Worm (Caenorhabditis elegans) whole organism, young adult: ENCODE results near the gene Y37D8A.8.

ENCODE experiments used
- C06A6.2 ChIP-seq: fragments of 200-800 bp; sonication (Bioruptor generic); conservative IDR thresholded peaks from 2 replicates; pipeline ENCODE4 v1.3.6; 2022; ENCODE audit warnings: missing genetic modification characterization, missing compliant biosample characterization
- D2030.7 ChIP-seq: fragments of 200-800 bp; sonication (Bioruptor generic); IDR thresholded peaks from 2 replicates; pipeline ENCODE4 v1.3.6; 2022; ENCODE audit warnings: missing genetic modification reagents, missing genetic modification characterization, missing compliant biosample characterization
- F33H1.4 ChIP-seq: fragments of 200-800 bp; sonication (Bioruptor generic); IDR thresholded peaks from 2 replicates; pipeline ENCODE4 v1.3.6; 2022; ENCODE audit warnings: missing genetic modification reagents, missing genetic modification characterization, missing compliant biosample characterization
- F57A8.1 ChIP-seq: fragments of 200-800 bp; sonication (Bioruptor generic); optimal IDR thresholded peaks from 2 replicates; lab custom pipeline; 2018; ENCODE audit warnings: mild to moderate bottlenecking, missing genetic modification characterization, moderate library complexity, missing compliant biosample characterization
- F57C9.4 ChIP-seq: sonication (generic microtip); optimal IDR thresholded peaks from 2 replicates; lab custom pipeline; 2017; ENCODE audit warnings: mild to moderate bottlenecking, missing genetic modification characterization, missing compliant biosample characterization
- T07F8.4 ChIP-seq: sonication (generic microtip); optimal IDR thresholded peaks from 2 replicates; lab custom pipeline; 2016; ENCODE audit warnings: mild to moderate bottlenecking, missing genetic modification characterization, moderate library complexity, missing compliant biosample characterization
- ama-1 ChIP-seq, 3 experiments: fragments of 150-350 bp in 1 of 3; sonication (generic microtip) in 2 of 3; optimal IDR thresholded peaks; 2 replicates each; lab custom pipeline; 2014 to 2018; ENCODE audit warnings: missing biosample characterization in 2 of 3, missing genetic modification characterization in 2 of 3, missing genetic modification reagents in 2 of 3
- aptf-2 ChIP-seq: fragments of 200-800 bp; sonication (Bioruptor generic); conservative IDR thresholded peaks from 2 replicates; pipeline ENCODE4 v1.3.6; 2022; ENCODE audit warnings: missing genetic modification reagents, missing genetic modification characterization, missing compliant biosample characterization
- bed-1 ChIP-seq: fragments of 200-800 bp; sonication (Bioruptor generic); IDR thresholded peaks from 2 replicates; pipeline ENCODE4 v1.3.6; 2022; ENCODE audit warnings: missing genetic modification reagents, missing genetic modification characterization, missing compliant biosample characterization
- cebp-1 ChIP-seq, 2 experiments: fragments of 200-800 bp in 1 of 2; sonication (Bioruptor generic) in 1 of 2; sonication (generic microtip) in 1 of 2; IDR thresholded peaks in 1 of 2; optimal IDR thresholded peaks in 1 of 2; 2 replicates each; pipeline versions ENCODE4 v1.3.6 to Lab custom; 2017 to 2022; ENCODE audit warnings: missing compliant biosample characterization in 2 of 2, missing genetic modification characterization in 2 of 2, mild to moderate bottlenecking in 1 of 2, missing genetic modification reagents in 1 of 2, moderate library complexity in 1 of 2
- ceh-91 ChIP-seq: fragments of 200-800 bp; sonication (Bioruptor generic); IDR thresholded peaks from 2 replicates; pipeline ENCODE4 v1.3.6; 2022; ENCODE audit warnings: missing genetic modification reagents, missing genetic modification characterization, missing compliant biosample characterization
- chd-7 ChIP-seq: sonication (generic microtip); optimal IDR thresholded peaks from 2 replicates; lab custom pipeline; 2016; ENCODE audit warnings: mild to moderate bottlenecking, missing genetic modification characterization, moderate library complexity, missing compliant biosample characterization
- dpl-1 ChIP-seq: fragments of 150-350 bp; optimal IDR thresholded peaks from 2 replicates; lab custom pipeline; 2014; ENCODE audit warnings: missing biosample characterization, missing genetic modification reagents, missing genetic modification characterization
- efl-1 ChIP-seq: fragments of 150-350 bp; optimal IDR thresholded peaks from 2 replicates; lab custom pipeline; 2014; ENCODE audit warnings: missing biosample characterization, missing genetic modification reagents, missing genetic modification characterization
- ets-4 ChIP-seq: fragments of 200-800 bp; sonication (Bioruptor generic); optimal IDR thresholded peaks from 2 replicates; lab custom pipeline; 2018; ENCODE audit warnings: mild to moderate bottlenecking, missing genetic modification characterization, missing compliant biosample characterization
- fkh-3 ChIP-seq: sonication (generic microtip); optimal IDR thresholded peaks from 2 replicates; lab custom pipeline; 2016; ENCODE audit warnings: mild to moderate bottlenecking, missing genetic modification characterization, missing compliant biosample characterization
- him-1 ChIP-seq: sonication (generic microtip); optimal IDR thresholded peaks from 2 replicates; lab custom pipeline; 2016; ENCODE audit warnings: missing genotype, missing genetic modification reagents, missing genetic modification characterization, missing compliant biosample characterization
- hmg-1.2 ChIP-seq: fragments of 200-800 bp; sonication (Bioruptor generic); IDR thresholded peaks from 2 replicates; pipeline ENCODE4 v1.3.6; 2022; ENCODE audit warnings: missing genetic modification reagents, missing genetic modification characterization, missing compliant biosample characterization
- hsf-1 ChIP-seq: fragments of 200-800 bp; sonication (Bioruptor generic); IDR thresholded peaks from 2 replicates; pipeline ENCODE4 v1.3.6; 2022; ENCODE audit warnings: missing genetic modification reagents, missing genetic modification characterization, missing compliant biosample characterization
- lin-26 ChIP-seq: fragments of 200-800 bp; sonication (Bioruptor generic); IDR thresholded peaks from 2 replicates; pipeline ENCODE4 v1.3.6; 2022; ENCODE audit warnings: missing genetic modification reagents, missing genetic modification characterization, missing compliant biosample characterization
- lsl-1 ChIP-seq: fragments of 200-800 bp; sonication (Bioruptor generic); optimal IDR thresholded peaks from 2 replicates; lab custom pipeline; 2018; ENCODE audit warnings: mild to moderate bottlenecking, missing genetic modification characterization, moderate library complexity, missing compliant biosample characterization
- madf-6 ChIP-seq: fragments of 200-800 bp; sonication (Bioruptor generic); IDR thresholded peaks from 2 replicates; pipeline ENCODE4 v1.3.6; 2022; ENCODE audit warnings: missing genetic modification reagents, missing genetic modification characterization, missing compliant biosample characterization
- madf-8 ChIP-seq: fragments of 200-800 bp; sonication (Bioruptor generic); conservative IDR thresholded peaks from 2 replicates; pipeline ENCODE4 v1.3.6; 2022; ENCODE audit warnings: missing genetic modification reagents, missing genetic modification characterization, missing compliant biosample characterization
- mel-28 ChIP-seq: sonication (generic microtip); optimal IDR thresholded peaks from 2 replicates; lab custom pipeline; 2016; ENCODE audit warnings: borderline replicate concordance, mild to moderate bottlenecking, missing genetic modification characterization, missing compliant biosample characterization
- mxl-1 ChIP-seq: sonication (generic microtip); optimal IDR thresholded peaks from 2 replicates; lab custom pipeline; 2016; ENCODE audit warnings: missing genetic modification characterization, missing compliant biosample characterization
- nhr-80 ChIP-seq: sonication (generic microtip); optimal IDR thresholded peaks from 2 replicates; lab custom pipeline; 2016; ENCODE audit warnings: missing genetic modification characterization, missing compliant biosample characterization
- rec-8 ChIP-seq, 2 experiments: sonication (generic microtip); optimal IDR thresholded peaks; 2 replicates each; lab custom pipeline; 2016; ENCODE audit warnings: mild to moderate bottlenecking in 2 of 2, missing genetic modification characterization in 2 of 2, missing genetic modification reagents in 2 of 2, missing genotype in 2 of 2, missing biosample characterization in 1 of 2, missing compliant biosample characterization in 1 of 2, moderate library complexity in 1 of 2
- tlf-1 ChIP-seq: fragments of 200-800 bp; sonication (Bioruptor generic); optimal IDR thresholded peaks from 2 replicates; lab custom pipeline; 2018; ENCODE audit warnings: mild to moderate bottlenecking, missing genetic modification characterization, missing compliant biosample characterization
- xnd-1 ChIP-seq: sonication (generic microtip); optimal IDR thresholded peaks from 2 replicates; lab custom pipeline; 2016; ENCODE audit warnings: missing genotype, missing genetic modification reagents, missing genetic modification characterization, missing compliant biosample characterization
- zfh-2 ChIP-seq: fragments of 200-800 bp; sonication (Bioruptor generic); conservative IDR thresholded peaks from 2 replicates; pipeline ENCODE4 v1.3.6; 2022; ENCODE audit warnings: missing genetic modification reagents, missing genetic modification characterization, missing compliant biosample characterization
- ztf-25 ChIP-seq: fragments of 200-800 bp; sonication (Bioruptor generic); IDR thresholded peaks from 2 replicates; pipeline ENCODE4 v1.3.6; 2022; ENCODE audit warnings: missing genetic modification reagents, missing genetic modification characterization, missing compliant biosample characterization
- ztf-28 ChIP-seq: fragments of 200-800 bp; sonication (Bioruptor generic); IDR thresholded peaks from 2 replicates; pipeline ENCODE4 v1.3.6; 2022; ENCODE audit warnings: missing genetic modification reagents, missing genetic modification characterization, missing compliant biosample characterization

The Y37D8A.8 gene

DNA sequence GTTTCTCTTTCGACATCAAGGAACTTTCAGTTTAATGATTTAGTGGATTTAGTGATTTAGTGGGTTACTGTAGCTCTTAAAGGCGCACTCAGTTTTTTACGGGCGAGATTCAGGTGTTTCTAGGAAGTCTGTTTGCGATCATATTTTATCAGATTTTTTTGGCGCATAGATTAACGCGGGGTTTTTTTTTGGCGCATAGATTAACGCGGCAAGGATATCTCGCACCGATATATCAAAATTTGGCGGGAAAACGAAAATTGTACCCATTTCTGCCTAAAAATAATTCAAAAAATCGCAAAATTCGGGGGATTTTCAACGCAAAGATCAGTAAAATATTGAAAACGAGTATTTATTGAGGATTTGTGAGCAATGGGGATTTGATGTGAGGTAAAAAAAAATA is 16.0 kb downstream of the Y37D8A.8 start:
- peak; percentile 77 for TF ChIP-seq efl-1 (GFP tag; lab: Kevin White, UChicago)
- TF ChIP-seq ama-1 (optimal IDR thresholded peaks at IDR 0.05; lab: Kevin White, UChicago): no peak
- TF ChIP-seq ama-1 (GFP tag; optimal IDR thresholded peaks at IDR 0.05; lab: Kevin White, UChicago): peak in 1 of 2 experiments; percentile 8
- 0 out of 2 replicates have a peak, but pooled peaks have one; percentile 13 for TF ChIP-seq hmg-1.2 (GFP tag; lab: Robert Waterston, UW)
- TF ChIP-seq lsl-1 (GFP tag; lab: Kevin White, UChicago): peak; percentile 7
- no peak for TF ChIP-seq F57C9.4
- TF ChIP-seq madf-8 (GFP tag; lab: Robert Waterston, UW): peak; percentile 69
- TF ChIP-seq D2030.7: peak; percentile 53; the same call in 1 of the 2 replicates
- 0 out of 2 replicates have a peak, but pooled peaks have one; percentile 42 for TF ChIP-seq hsf-1
- TF ChIP-seq him-1 (tag; lab: Kevin White, UChicago): peak; percentile 37
- peak; percentile 11 for TF ChIP-seq dpl-1 (GFP tag; lab: Kevin White, UChicago)
- peak; percentile 61 for TF ChIP-seq ceh-91
- TF ChIP-seq xnd-1 (tag; lab: Kevin White, UChicago): peak; percentile 64
- TF ChIP-seq ztf-28: no peak
- no peak for TF ChIP-seq T07F8.4 (tag; lab: Kevin White, UChicago)
- TF ChIP-seq lin-26: no peak
- TF ChIP-seq cebp-1 (GFP tag; IDR thresholded peaks at IDR 0.05; lab: Robert Waterston, UW): no peak
- no peak for TF ChIP-seq cebp-1 (tag; optimal IDR thresholded peaks at IDR 0.05; lab: Kevin White, UChicago)
- TF ChIP-seq aptf-2 (GFP tag; lab: Robert Waterston, UW): 0 out of 2 replicates have a peak, but pooled peaks have one; percentile 17
- TF ChIP-seq F33H1.4 (GFP tag; lab: Robert Waterston, UW): peak; percentile 63
- peak; percentile 78 for TF ChIP-seq madf-6 (GFP tag; lab: Robert Waterston, UW)

DNA sequence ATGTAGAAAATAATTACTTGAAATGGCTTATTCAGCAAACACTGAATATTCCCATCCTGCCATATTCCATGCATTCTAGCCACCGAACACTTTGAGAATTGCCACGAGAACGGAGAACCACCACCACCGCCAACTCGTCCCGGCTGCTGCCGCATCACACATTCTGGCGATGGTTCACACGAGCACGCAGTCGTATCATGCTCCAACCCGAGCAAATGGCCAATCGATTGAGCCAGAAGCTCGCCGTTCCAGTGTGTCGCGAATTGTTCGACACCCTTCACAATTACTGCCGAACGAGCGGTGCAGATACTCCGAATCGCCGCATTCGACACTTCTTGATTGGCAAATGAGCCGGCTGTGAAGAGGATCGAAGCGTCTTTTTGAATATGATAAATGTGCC is 20.4 kb downstream of the Y37D8A.8 start:
- no peak for TF ChIP-seq ztf-28
- 0 out of 2 replicates have a peak, but pooled peaks have one; percentile 67 for TF ChIP-seq bed-1 (GFP tag; lab: Robert Waterston, UW)
- peak; percentile 66 for TF ChIP-seq zfh-2 (GFP tag; lab: Robert Waterston, UW)
- TF ChIP-seq him-1 (tag; lab: Kevin White, UChicago): no peak

DNA sequence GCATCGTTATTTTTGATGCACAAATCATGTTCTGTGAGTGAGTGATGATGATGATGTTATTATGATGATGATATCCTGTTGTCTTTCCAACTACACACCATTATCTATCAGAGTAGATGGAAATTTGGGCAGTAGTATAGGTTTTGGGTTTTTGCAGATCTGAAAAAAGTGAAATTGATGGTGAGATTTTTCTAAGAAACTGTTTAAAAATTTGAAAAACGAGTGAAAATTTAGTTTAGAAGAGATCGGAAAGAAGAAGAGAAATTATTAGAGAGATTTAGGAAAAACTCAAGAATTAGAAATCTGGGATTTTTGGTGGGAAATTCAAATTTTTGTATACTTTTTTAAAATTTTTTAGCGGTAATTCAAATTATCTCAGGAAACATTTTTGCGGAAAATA is 26.8 kb downstream of the Y37D8A.8 start, which contains the start of the genes Y37D8A.29 and unc-71:
Y37D8A.29 (minus strand) TSS at position 101 of the 400 bp plus-strand sequence.
unc-71 (minus strand) TSS at position 159 of the 400 bp plus-strand sequence.
- TF ChIP-seq nhr-80: no peak
- no peak for TF ChIP-seq ztf-25 (GFP tag; lab: Robert Waterston, UW)
- TF ChIP-seq ets-4 (GFP tag; lab: Kevin White, UChicago): no peak
- TF ChIP-seq tlf-1 (GFP tag; lab: Kevin White, UChicago): no peak

DNA sequence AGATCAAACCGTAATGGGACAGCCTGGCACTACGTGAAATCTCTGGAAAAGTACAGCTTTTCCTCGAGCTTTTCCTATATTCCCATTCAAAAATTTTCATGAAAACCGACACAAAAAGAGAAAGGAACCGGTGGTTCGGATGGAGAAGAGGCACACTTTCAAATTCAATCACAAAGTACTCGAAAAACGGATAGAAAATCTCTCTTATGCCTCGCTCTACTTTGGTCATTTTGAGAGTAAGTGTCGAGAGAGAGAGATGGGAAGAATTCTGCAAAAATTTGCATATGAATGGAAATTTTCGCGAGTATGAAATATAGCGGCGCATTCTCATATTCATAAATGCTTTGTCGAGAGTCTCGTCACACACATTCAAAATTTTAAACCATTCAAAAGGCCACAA is 28.0 kb downstream of the Y37D8A.8 start:
- no peak for TF ChIP-seq C06A6.2

DNA sequence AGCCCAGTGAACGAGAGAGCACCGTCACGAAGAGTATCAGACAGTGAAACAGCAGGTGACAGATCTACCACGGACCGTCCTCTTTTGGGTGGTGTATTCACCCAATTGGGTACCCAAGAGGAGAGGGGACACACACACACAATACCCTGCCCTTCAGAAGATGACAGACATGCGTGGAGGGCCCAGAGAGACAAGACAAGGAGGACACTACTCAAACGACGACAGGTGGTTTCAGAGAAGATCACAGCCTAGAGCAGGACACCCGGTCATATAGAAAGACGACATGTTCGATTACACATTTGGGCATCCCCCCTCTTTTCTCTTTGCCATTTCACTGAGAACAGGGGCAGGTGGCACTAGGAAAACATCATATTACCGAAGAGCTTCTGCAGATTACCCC is 29.5 kb downstream of the Y37D8A.8 start:
- TF ChIP-seq xnd-1 (tag; lab: Kevin White, UChicago) (no peak), tlf-1 (GFP tag; lab: Kevin White, UChicago) (no peak), mel-28 (tag; lab: Kevin White, UChicago) (no peak), chd-7 (tag; lab: Kevin White, UChicago) (no peak), fkh-3 (no peak), F57A8.1 (no peak), hsf-1 (no peak), mxl-1 (tag; lab: Kevin White, UChicago) (no peak), rec-8 (tag; optimal IDR thresholded peaks at IDR 0.05; lab: Kevin White, UChicago) (no peak)
